Fruit fly (Drosophila melanogaster): ENCODE measurements around the gene Reck.

Gene Reck

dm6 chr3L:15040329-15040886 lies 26.5 kb upstream of the Reck start:
- TF ChIP-seq fkh (GFP tag; optimal IDR thresholded peaks at IDR 0.05) = no peak
- TF ChIP-seq pdm3 (GFP tag; optimal IDR thresholded peaks at IDR 0.05) = no peak
- TF ChIP-seq Sox102F (GFP tag; optimal IDR thresholded peaks at IDR 0.05) = no peak
- TF ChIP-seq Eip78C (GFP tag) = no peak
- TF ChIP-seq eg (GFP tag; IDR thresholded peaks at IDR 0.05) = no peak
- TF ChIP-seq dsx (GFP tag; optimal IDR thresholded peaks at IDR 0.05; ENCODE audit: poor library complexity, severe bottlenecking) = no peak
- TF ChIP-seq CG3032 (tag; optimal IDR thresholded peaks at IDR 0.05) = no peak
- TF ChIP-seq topi (GFP tag; optimal IDR thresholded peaks at IDR 0.05) = no peak
- TF ChIP-seq CG6276 (GFP tag; optimal IDR thresholded peaks at IDR 0.05) = no peak
- no peak for TF ChIP-seq CG11762 (GFP tag; optimal IDR thresholded peaks at IDR 0.05; ENCODE audit: insufficient read depth)
- TF ChIP-seq CG32006 (GFP tag; optimal IDR thresholded peaks at IDR 0.05) = no peak
- no peak for TF ChIP-seq net (GFP tag; optimal IDR thresholded peaks at IDR 0.05)
- no peak for TF ChIP-seq CG1621 (tag; optimal IDR thresholded peaks at IDR 0.05)
- no peak for TF ChIP-seq CG11294 (GFP tag; IDR thresholded peaks at IDR 0.05)
- TF ChIP-seq Ets96B (tag; optimal IDR thresholded peaks at IDR 0.05) = no peak
- no peak for TF ChIP-seq CG10669 (GFP tag; optimal IDR thresholded peaks at IDR 0.05)
- TF ChIP-seq CG31627 (GFP tag; optimal IDR thresholded peaks at IDR 0.05) = no peak
- TF ChIP-seq CG6808 (GFP tag; optimal IDR thresholded peaks at IDR 0.05) = no peak
- TF ChIP-seq ss (GFP tag; optimal IDR thresholded peaks at IDR 0.05) = no peak
- no peak for TF ChIP-seq OdsH (GFP tag; optimal IDR thresholded peaks at IDR 0.05)

DNA sequence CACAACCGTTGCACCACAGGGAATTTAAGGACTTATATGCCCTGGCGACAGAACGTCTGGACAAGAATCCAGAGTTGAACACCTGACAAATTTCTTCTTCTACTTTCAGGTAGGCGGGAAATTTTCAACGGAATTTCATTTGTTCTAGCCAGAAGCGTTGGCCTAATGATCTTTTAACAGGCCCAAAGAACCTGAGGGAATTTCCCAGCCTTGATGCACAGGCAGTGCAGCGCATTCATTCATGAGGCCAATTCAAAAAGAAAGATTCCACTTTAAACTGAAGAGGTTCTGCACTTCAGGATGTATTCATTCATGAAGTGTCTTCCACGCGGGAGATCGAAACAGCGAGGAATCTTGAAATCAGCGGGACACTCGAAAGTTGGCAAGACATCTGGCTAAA lies 25.6 kb upstream of the Reck start:
- TF ChIP-seq CG11762 (GFP tag; optimal IDR thresholded peaks at IDR 0.05; ENCODE audit: insufficient read depth) = no peak
- no peak for TF ChIP-seq Gug (GFP tag; IDR thresholded peaks at IDR 0.05)
- TF ChIP-seq vri (GFP tag; optimal IDR thresholded peaks at IDR 0.05) = no peak
- no peak for TF ChIP-seq Smox (GFP tag; optimal IDR thresholded peaks at IDR 0.05)
- TF ChIP-seq topi (GFP tag; optimal IDR thresholded peaks at IDR 0.05) = no peak
- TF ChIP-seq CG6163 (GFP tag; IDR thresholded peaks at IDR 0.05) = no peak
- TF ChIP-seq eg (GFP tag; IDR thresholded peaks at IDR 0.05) = no peak
- TF ChIP-seq Hr4 (GFP tag; optimal IDR thresholded peaks at IDR 0.05) = no peak
- TF ChIP-seq Ets96B (tag; optimal IDR thresholded peaks at IDR 0.05) = no peak
- TF ChIP-seq dsx (GFP tag; optimal IDR thresholded peaks at IDR 0.05; ENCODE audit: poor library complexity, severe bottlenecking) = no peak
- TF ChIP-seq fd59A (GFP tag; optimal IDR thresholded peaks at IDR 0.05) = no peak
- no peak for TF ChIP-seq svp (GFP tag)
- TF ChIP-seq net (GFP tag; optimal IDR thresholded peaks at IDR 0.05) = no peak
- TF ChIP-seq CG10631 (GFP tag; optimal IDR thresholded peaks at IDR 0.05) = no peak
- TF ChIP-seq CG34406 (GFP tag; optimal IDR thresholded peaks at IDR 0.05) = no peak
- TF ChIP-seq CG6276 (GFP tag; optimal IDR thresholded peaks at IDR 0.05) = no peak
- TF ChIP-seq CG16779 (tag; optimal IDR thresholded peaks at IDR 0.05) = no peak

dm6 chr3L:15035585-15035984 lies 21.7 kb upstream of the Reck start:
- TF ChIP-seq CG3919 (GFP tag; optimal IDR thresholded peaks at IDR 0.05) (peak; percentile 16), Hr4 (GFP tag; optimal IDR thresholded peaks at IDR 0.05) (peak; percentile 2), Sox14 (GFP tag; optimal IDR thresholded peaks at IDR 0.05) (no peak), lz (GFP tag; optimal IDR thresholded peaks at IDR 0.05) (no peak), CG6276 (GFP tag; optimal IDR thresholded peaks at IDR 0.05) (no peak), esn (GFP tag; optimal IDR thresholded peaks at IDR 0.05) (no peak), Blimp-1 (GFP tag; optimal IDR thresholded peaks at IDR 0.05) (no peak), OdsH (GFP tag; optimal IDR thresholded peaks at IDR 0.05) (peak; percentile 23), svp (GFP tag) (peak; percentile 20), Smox (GFP tag; optimal IDR thresholded peaks at IDR 0.05) (peak; percentile 6), CG1621 (tag; optimal IDR thresholded peaks at IDR 0.05) (no peak), CG31627 (GFP tag; optimal IDR thresholded peaks at IDR 0.05) (peak; percentile 2), CG10669 (GFP tag; optimal IDR thresholded peaks at IDR 0.05) (no peak), Eip78C (GFP tag) (peak; percentile 67), CG11902 (GFP tag; optimal IDR thresholded peaks at IDR 0.05) (no peak), salr (GFP tag; optimal IDR thresholded peaks at IDR 0.05) (no peak), acj6 (GFP tag; optimal IDR thresholded peaks at IDR 0.05) (peak; percentile 6), CG11762 (GFP tag; optimal IDR thresholded peaks at IDR 0.05; ENCODE audit: insufficient read depth) (no peak), CG6808 (GFP tag; optimal IDR thresholded peaks at IDR 0.05) (no peak), net (GFP tag; optimal IDR thresholded peaks at IDR 0.05) (no peak), Eip93F (GFP tag; optimal IDR thresholded peaks at IDR 0.05) (no peak), CG32006 (GFP tag; optimal IDR thresholded peaks at IDR 0.05) (no peak), dac (GFP tag; optimal IDR thresholded peaks at IDR 0.05) (no peak), fd59A (GFP tag; optimal IDR thresholded peaks at IDR 0.05) (no peak), CG8632 (GFP tag; optimal IDR thresholded peaks at IDR 0.05) (no peak), Lpt (GFP tag; optimal IDR thresholded peaks at IDR 0.05) (no peak), fkh (GFP tag; optimal IDR thresholded peaks at IDR 0.05) (no peak), Ets21C (GFP tag; optimal IDR thresholded peaks at IDR 0.05) (no peak), Sox15 (GFP tag; optimal IDR thresholded peaks at IDR 0.05) (no peak), Ets96B (tag; optimal IDR thresholded peaks at IDR 0.05) (no peak), CG6792 (GFP tag; optimal IDR thresholded peaks at IDR 0.05) (no peak)

All from whole organism, prepupa.